Worm (Caenorhabditis elegans): ENCODE results near the gene B0280.9.

ce11 chrIII:7158709-7159108, 36.0 kb upstream of the B0280.9 start, which contains the start of gene nuo-4:
- TF ChIP-seq ref-1 (GFP tag; conservative IDR thresholded peaks at IDR 0.05) = no peak
- 0 out of 2 replicates have a peak, but pooled peaks have one; percentile 38 for TF ChIP-seq flt-1 (GFP tag; IDR thresholded peaks at IDR 0.05)
- no peak for TF ChIP-seq T22C8.4 (GFP tag; IDR thresholded peaks at IDR 0.05)
- TF ChIP-seq cog-1 (tag; optimal IDR thresholded peaks at IDR 0.05) = no peak
- no peak for TF ChIP-seq ztf-23 (GFP tag; IDR thresholded peaks at IDR 0.05)
- TF ChIP-seq med-1 (GFP tag; optimal IDR thresholded peaks at IDR 0.05; ENCODE audit: insufficient read depth) = no peak
- TF ChIP-seq tab-1 (GFP tag; IDR thresholded peaks at IDR 0.05) = no peak
- TF ChIP-seq klf-2 (GFP tag; conservative IDR thresholded peaks at IDR 0.05) = no peak
- TF ChIP-seq ztf-29 (GFP tag; IDR thresholded peaks at IDR 0.05) = no peak
